Worm (Caenorhabditis elegans) whole organism, young adult: ENCODE results near the gene F08F8.6.

ENCODE experiments used
- B0261.1 ChIP-seq: sonication (generic microtip); optimal IDR thresholded peaks from 2 replicates; lab custom pipeline; 2016; ENCODE audit warnings: mild to moderate bottlenecking, missing genetic modification characterization, moderate library complexity, missing compliant biosample characterization
- C17E4.6 ChIP-seq: fragments of 200-800 bp; sonication (Bioruptor generic); IDR thresholded peaks from 2 replicates; pipeline ENCODE4 v1.3.6; 2022; ENCODE audit warnings: missing genetic modification reagents, missing genetic modification characterization, missing compliant biosample characterization
- D2030.7 ChIP-seq: fragments of 200-800 bp; sonication (Bioruptor generic); IDR thresholded peaks from 2 replicates; pipeline ENCODE4 v1.3.6; 2022; ENCODE audit warnings: missing genetic modification reagents, missing genetic modification characterization, missing compliant biosample characterization
- F55B11.4 ChIP-seq: sonication (generic microtip); optimal IDR thresholded peaks from 2 replicates; lab custom pipeline; 2016; ENCODE audit warnings: missing compliant biosample characterization, missing genetic modification characterization, borderline replicate concordance; ENCODE audit not compliant: insufficient read depth
- F57A8.1 ChIP-seq: fragments of 200-800 bp; sonication (Bioruptor generic); optimal IDR thresholded peaks from 2 replicates; lab custom pipeline; 2018; ENCODE audit warnings: mild to moderate bottlenecking, missing genetic modification characterization, moderate library complexity, missing compliant biosample characterization
- F57C9.4 ChIP-seq: sonication (generic microtip); optimal IDR thresholded peaks from 2 replicates; lab custom pipeline; 2017; ENCODE audit warnings: mild to moderate bottlenecking, missing genetic modification characterization, missing compliant biosample characterization
- K12H6.12 ChIP-seq: fragments of 200-800 bp; sonication (Bioruptor generic); optimal IDR thresholded peaks from 2 replicates; lab custom pipeline; 2018; ENCODE audit warnings: mild to moderate bottlenecking, missing genetic modification characterization, missing compliant biosample characterization
- Y53F4B.3 ChIP-seq: fragments of 200-800 bp; sonication (Bioruptor generic); IDR thresholded peaks from 2 replicates; pipeline ENCODE4 v1.3.6; 2022; ENCODE audit warnings: missing genetic modification reagents, missing genetic modification characterization, missing compliant biosample characterization
- Y79H2A.3 ChIP-seq: fragments of 200-800 bp; sonication (Bioruptor generic); conservative IDR thresholded peaks from 2 replicates; pipeline ENCODE4 v1.3.6; 2022; ENCODE audit warnings: missing genetic modification reagents, missing genetic modification characterization, missing compliant biosample characterization
- ama-1 ChIP-seq, 3 experiments: fragments of 150-350 bp in 1 of 3; sonication (generic microtip) in 2 of 3; optimal IDR thresholded peaks; 2 replicates each; lab custom pipeline; 2014 to 2018; ENCODE audit warnings: missing biosample characterization in 2 of 3, missing genetic modification characterization in 2 of 3, missing genetic modification reagents in 2 of 3
- attf-5 ChIP-seq: fragments of 200-800 bp; sonication (Bioruptor generic); optimal IDR thresholded peaks from 2 replicates; lab custom pipeline; 2018; ENCODE audit warnings: mild to moderate bottlenecking, missing genetic modification characterization, missing compliant biosample characterization
- bed-1 ChIP-seq: fragments of 200-800 bp; sonication (Bioruptor generic); IDR thresholded peaks from 2 replicates; pipeline ENCODE4 v1.3.6; 2022; ENCODE audit warnings: missing genetic modification reagents, missing genetic modification characterization, missing compliant biosample characterization
- ccch-3 ChIP-seq: fragments of 200-800 bp; sonication (Bioruptor generic); optimal IDR thresholded peaks from 2 replicates; lab custom pipeline; 2018; ENCODE audit warnings: mild to moderate bottlenecking, missing genetic modification characterization, missing compliant biosample characterization
- cebp-1 ChIP-seq, 2 experiments: fragments of 200-800 bp in 1 of 2; sonication (Bioruptor generic) in 1 of 2; sonication (generic microtip) in 1 of 2; IDR thresholded peaks in 1 of 2; optimal IDR thresholded peaks in 1 of 2; 2 replicates each; pipeline versions ENCODE4 v1.3.6 to Lab custom; 2017 to 2022; ENCODE audit warnings: missing compliant biosample characterization in 2 of 2, missing genetic modification characterization in 2 of 2, mild to moderate bottlenecking in 1 of 2, missing genetic modification reagents in 1 of 2, moderate library complexity in 1 of 2
- ceh-91 ChIP-seq: fragments of 200-800 bp; sonication (Bioruptor generic); IDR thresholded peaks from 2 replicates; pipeline ENCODE4 v1.3.6; 2022; ENCODE audit warnings: missing genetic modification reagents, missing genetic modification characterization, missing compliant biosample characterization
- die-1 ChIP-seq: sonication (generic microtip); optimal IDR thresholded peaks from 2 replicates; lab custom pipeline; 2016; ENCODE audit warnings: missing genotype, mild to moderate bottlenecking, missing genetic modification characterization, missing compliant biosample characterization
- egl-18 ChIP-seq: fragments of 200-800 bp; sonication (Bioruptor generic); IDR thresholded peaks from 2 replicates; pipeline ENCODE4 v1.3.6; 2022; ENCODE audit warnings: missing genetic modification reagents, missing genetic modification characterization, missing compliant biosample characterization
- egl-44 ChIP-seq: fragments of 200-800 bp; sonication (Bioruptor generic); IDR thresholded peaks from 2 replicates; pipeline ENCODE4 v1.3.6; 2022; ENCODE audit warnings: missing genetic modification reagents, missing genetic modification characterization, missing compliant biosample characterization
- ets-4 ChIP-seq: fragments of 200-800 bp; sonication (Bioruptor generic); optimal IDR thresholded peaks from 2 replicates; lab custom pipeline; 2018; ENCODE audit warnings: mild to moderate bottlenecking, missing genetic modification characterization, missing compliant biosample characterization
- hrde-1 ChIP-seq: sonication (generic microtip); optimal IDR thresholded peaks from 2 replicates; lab custom pipeline; 2016; ENCODE audit warnings: missing genetic modification characterization, mild to moderate bottlenecking, missing compliant biosample characterization, moderate library complexity, missing genotype, missing genetic modification reagents, borderline replicate concordance
- hsf-1 ChIP-seq: fragments of 200-800 bp; sonication (Bioruptor generic); IDR thresholded peaks from 2 replicates; pipeline ENCODE4 v1.3.6; 2022; ENCODE audit warnings: missing genetic modification reagents, missing genetic modification characterization, missing compliant biosample characterization
- lin-26 ChIP-seq: fragments of 200-800 bp; sonication (Bioruptor generic); IDR thresholded peaks from 2 replicates; pipeline ENCODE4 v1.3.6; 2022; ENCODE audit warnings: missing genetic modification reagents, missing genetic modification characterization, missing compliant biosample characterization
- lin-40 ChIP-seq: sonication (generic microtip); optimal IDR thresholded peaks from 2 replicates; lab custom pipeline; 2016; ENCODE audit warnings: missing genetic modification characterization, mild to moderate bottlenecking, missing compliant biosample characterization, missing genotype, missing genetic modification reagents
- lir-1 ChIP-seq: fragments of 200-800 bp; sonication (Bioruptor generic); conservative IDR thresholded peaks from 2 replicates; pipeline ENCODE4 v1.3.6; 2022; ENCODE audit warnings: missing genetic modification reagents, missing genetic modification characterization, missing compliant biosample characterization
- lsl-1 ChIP-seq: fragments of 200-800 bp; sonication (Bioruptor generic); optimal IDR thresholded peaks from 2 replicates; lab custom pipeline; 2018; ENCODE audit warnings: mild to moderate bottlenecking, missing genetic modification characterization, moderate library complexity, missing compliant biosample characterization
- madf-10 ChIP-seq: sonication (generic microtip); optimal IDR thresholded peaks from 2 replicates; lab custom pipeline; 2016; ENCODE audit warnings: mild to moderate bottlenecking, missing genetic modification characterization, missing compliant biosample characterization
- nfya-2 ChIP-seq: fragments of 200-800 bp; sonication (Bioruptor generic); IDR thresholded peaks from 2 replicates; pipeline ENCODE4 v1.3.6; 2022; ENCODE audit warnings: missing genetic modification reagents, missing genetic modification characterization, missing compliant biosample characterization
- nhr-179 ChIP-seq: sonication (generic microtip); optimal IDR thresholded peaks from 2 replicates; lab custom pipeline; 2016; ENCODE audit warnings: mild to moderate bottlenecking, missing genetic modification characterization, missing compliant biosample characterization
- nhr-27 ChIP-seq: fragments of 200-800 bp; sonication (Bioruptor generic); optimal IDR thresholded peaks from 2 replicates; lab custom pipeline; 2018; ENCODE audit warnings: mild to moderate bottlenecking, missing genetic modification characterization, moderate library complexity, missing compliant biosample characterization
- nhr-80 ChIP-seq: sonication (generic microtip); optimal IDR thresholded peaks from 2 replicates; lab custom pipeline; 2016; ENCODE audit warnings: missing genetic modification characterization, missing compliant biosample characterization
- rcor-1 ChIP-seq: fragments of 200-800 bp; sonication (Bioruptor generic); IDR thresholded peaks from 2 replicates; pipeline ENCODE4 v1.3.6; 2022; ENCODE audit warnings: missing genetic modification reagents, missing genetic modification characterization, missing compliant biosample characterization
- sdz-38 ChIP-seq: sonication (generic microtip); optimal IDR thresholded peaks from 2 replicates; lab custom pipeline; 2016; ENCODE audit warnings: missing genotype, missing genetic modification characterization, missing compliant biosample characterization
- snpc-4 ChIP-seq, 5 experiments: fragments of 150-350 bp in 1 of 5; sonication (generic microtip) in 4 of 5; optimal IDR thresholded peaks; 2 replicates each; lab custom pipeline; 2014 to 2018; ENCODE audit warnings: missing genetic modification characterization in 5 of 5, missing biosample characterization in 3 of 5, antibody characterized with exemption in 2 of 5, mild to moderate bottlenecking in 2 of 5, missing compliant biosample characterization in 2 of 5, missing genotype in 2 of 5, moderate library complexity in 2 of 5, missing genetic modification reagents in 1 of 5
- somi-1 ChIP-seq: fragments of 200-800 bp; sonication (Bioruptor generic); optimal IDR thresholded peaks from 2 replicates; lab custom pipeline; 2018; ENCODE audit warnings: mild to moderate bottlenecking, missing genetic modification characterization, missing compliant biosample characterization
- sptf-2 ChIP-seq: fragments of 200-800 bp; sonication (Bioruptor generic); optimal IDR thresholded peaks from 2 replicates; lab custom pipeline; 2018; ENCODE audit warnings: mild to moderate bottlenecking, missing genetic modification characterization, missing compliant biosample characterization
- tbp1 ChIP-seq: fragments of 200-800 bp; sonication (Bioruptor generic); optimal IDR thresholded peaks from 2 replicates; lab custom pipeline; 2018; ENCODE audit warnings: mild to moderate bottlenecking, missing genetic modification characterization, missing compliant biosample characterization
- tbx-9 ChIP-seq: sonication (generic microtip); optimal IDR thresholded peaks from 2 replicates; lab custom pipeline; 2016; ENCODE audit warnings: borderline replicate concordance, missing genetic modification characterization, inconsistent platforms, missing compliant biosample characterization
- unc-130 ChIP-seq: sonication (generic microtip); optimal IDR thresholded peaks from 2 replicates; lab custom pipeline; 2016; ENCODE audit warnings: missing genetic modification reagents, missing genetic modification characterization, missing compliant biosample characterization
- xnd-1 ChIP-seq: sonication (generic microtip); optimal IDR thresholded peaks from 2 replicates; lab custom pipeline; 2016; ENCODE audit warnings: missing genotype, missing genetic modification reagents, missing genetic modification characterization, missing compliant biosample characterization
- ztf-26 ChIP-seq: sonication (generic microtip); optimal IDR thresholded peaks from 2 replicates; lab custom pipeline; 2017; ENCODE audit warnings: missing genetic modification characterization, missing compliant biosample characterization
- ztf-3 ChIP-seq: fragments of 200-800 bp; sonication (Bioruptor generic); optimal IDR thresholded peaks from 2 replicates; lab custom pipeline; 2018; ENCODE audit warnings: mild to moderate bottlenecking, missing genetic modification characterization, missing compliant biosample characterization
- ztf-6 ChIP-seq: fragments of 200-800 bp; sonication (Bioruptor generic); IDR thresholded peaks from 2 replicates; pipeline ENCODE4 v1.3.6; 2022; ENCODE audit warnings: missing genetic modification reagents, missing genetic modification characterization, missing compliant biosample characterization

Gene F08F8.6

DNA sequence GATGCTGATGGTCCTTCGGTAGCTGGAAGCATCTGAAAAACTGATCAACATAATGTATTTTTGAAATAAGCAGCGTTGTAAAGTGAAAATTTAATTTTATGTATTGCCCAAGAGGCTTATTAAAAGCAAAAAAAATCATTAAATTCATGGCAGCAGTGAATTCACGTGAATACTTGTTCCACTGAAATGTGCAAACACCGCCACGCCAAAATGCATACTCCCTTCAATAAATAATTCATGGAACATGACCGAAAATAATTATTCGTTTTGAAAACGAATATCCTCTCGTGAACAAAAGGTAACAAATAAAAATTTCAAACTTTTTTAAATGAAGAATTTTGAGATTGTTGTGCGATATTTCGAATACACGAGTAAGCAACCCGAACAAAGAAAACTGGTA, 13.9 kb downstream of the F08F8.6 start, which contains the start of gene F08F8.10 (continued):
- TF ChIP-seq Y53F4B.3 (GFP tag; lab: Robert Waterston, UW), result no peak
- no peak for TF ChIP-seq lir-1 (GFP tag; lab: Robert Waterston, UW)
- no peak for TF ChIP-seq lin-40 (tag; lab: Kevin White, UChicago)
- TF ChIP-seq tbx-9 (tag; lab: Kevin White, UChicago), result no peak
- no peak for TF ChIP-seq nhr-179 (tag; lab: Kevin White, UChicago)
- no peak for TF ChIP-seq rcor-1 (GFP tag; lab: Robert Waterston, UW)
- no peak for TF ChIP-seq sptf-2 (GFP tag; lab: Kevin White, UChicago)
- TF ChIP-seq ceh-91 (GFP tag; lab: Robert Waterston, UW), result no peak
- TF ChIP-seq hrde-1, result peak; percentile 14
- TF ChIP-seq madf-10 (tag; lab: Kevin White, UChicago), result no peak
- TF ChIP-seq hsf-1 (GFP tag; lab: Robert Waterston, UW), result 0 out of 2 replicates have a peak, but pooled peaks have one; percentile 29
- no peak for TF ChIP-seq F57A8.1 (GFP tag; lab: Kevin White, UChicago)
- no peak for TF ChIP-seq ztf-26
- no peak for TF ChIP-seq egl-44 (GFP tag; lab: Robert Waterston, UW)
- no peak for TF ChIP-seq sdz-38 (tag; lab: Kevin White, UChicago)
- TF ChIP-seq egl-18 (GFP tag; lab: Robert Waterston, UW), result no peak
- no peak for TF ChIP-seq snpc-4 (GFP tag; optimal IDR thresholded peaks at IDR 0.05; lab: Kevin White, UChicago)
- peak in 2 of 4 experiments; percentile 14 to 24 for TF ChIP-seq snpc-4 (tag; optimal IDR thresholded peaks at IDR 0.05; lab: Kevin White, UChicago)
- TF ChIP-seq lsl-1 (GFP tag; lab: Kevin White, UChicago), result no peak
- peak; percentile 8 for TF ChIP-seq K12H6.12 (tag; lab: Kevin White, UChicago)
- TF ChIP-seq Y79H2A.3 (GFP tag; lab: Robert Waterston, UW), result no peak
- TF ChIP-seq B0261.1 (tag; lab: Kevin White, UChicago), result no peak
- no peak for TF ChIP-seq bed-1 (GFP tag; lab: Robert Waterston, UW)
- TF ChIP-seq ztf-3 (GFP tag; lab: Kevin White, UChicago), result no peak
- no peak for TF ChIP-seq unc-130 (GFP tag; lab: Kevin White, UChicago)
- no peak for TF ChIP-seq ets-4 (GFP tag; lab: Kevin White, UChicago)
- TF ChIP-seq C17E4.6 (GFP tag; lab: Robert Waterston, UW), result no peak
- TF ChIP-seq F57C9.4 (tag; lab: Kevin White, UChicago), result no peak
- TF ChIP-seq D2030.7 (GFP tag; lab: Robert Waterston, UW), result no peak
- TF ChIP-seq lin-26 (GFP tag; lab: Robert Waterston, UW), result no peak
- no peak for TF ChIP-seq F55B11.4
- no peak for TF ChIP-seq nhr-27
- peak; percentile 33 for TF ChIP-seq tbp1 (GFP tag; lab: Kevin White, UChicago)
- no peak for TF ChIP-seq ccch-3 (GFP tag; lab: Kevin White, UChicago)
- TF ChIP-seq ztf-6 (GFP tag; lab: Robert Waterston, UW), result no peak

DNA sequence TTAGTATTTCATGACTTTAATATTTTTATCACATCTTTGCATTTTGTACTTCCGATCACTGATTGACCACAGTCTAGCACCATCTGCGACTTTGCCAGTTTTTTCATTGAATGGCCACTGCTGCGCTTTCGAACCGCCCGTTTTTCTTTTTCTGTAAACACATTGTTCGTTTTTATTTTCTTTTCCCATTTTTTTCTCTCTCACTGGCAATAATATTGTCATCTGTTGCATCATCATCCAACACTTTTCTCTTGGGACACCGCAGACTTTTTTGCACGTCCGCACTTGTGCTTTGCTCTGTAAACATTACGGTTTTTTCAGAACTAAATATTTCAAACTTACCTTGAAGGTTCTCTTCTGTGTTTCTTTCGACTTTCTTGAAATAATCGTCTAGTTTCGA, 15.1 kb downstream of the F08F8.6 start:
- TF ChIP-seq K12H6.12 (tag; lab: Kevin White, UChicago), result peak; percentile 32
- TF ChIP-seq lin-26 (GFP tag; lab: Robert Waterston, UW), result peak; percentile 41; the same call in 1 of the 2 replicates
- no peak for TF ChIP-seq cebp-1 (GFP tag; IDR thresholded peaks at IDR 0.05; lab: Robert Waterston, UW)
- TF ChIP-seq cebp-1 (tag; optimal IDR thresholded peaks at IDR 0.05; lab: Kevin White, UChicago), result peak; percentile 5
- peak; percentile 37 for TF ChIP-seq somi-1
- peak; percentile 10 for TF ChIP-seq lin-40 (tag; lab: Kevin White, UChicago)
- no peak for TF ChIP-seq die-1 (tag; lab: Kevin White, UChicago)
- peak; percentile 8 for TF ChIP-seq nhr-80 (tag; lab: Kevin White, UChicago)
- TF ChIP-seq xnd-1 (tag; lab: Kevin White, UChicago), result no peak
- no peak for TF ChIP-seq ama-1 (optimal IDR thresholded peaks at IDR 0.05; lab: Kevin White, UChicago)
- no peak for TF ChIP-seq ama-1 (GFP tag; optimal IDR thresholded peaks at IDR 0.05; lab: Kevin White, UChicago)
- TF ChIP-seq nfya-2, result no peak
- TF ChIP-seq attf-5 (GFP tag; lab: Kevin White, UChicago), result peak; percentile 9
